Worm (Caenorhabditis elegans) whole organism, L1 larva: ENCODE measurements around the gene spp-10.

Experiments used
- C04F5.9 ChIP-seq: sonication (generic microtip); optimal IDR thresholded peaks from 2 replicates; lab custom pipeline; 2016; ENCODE audit warnings: missing genetic modification characterization, missing compliant biosample characterization
- C16A3.4 ChIP-seq: fragments of 150-350 bp; optimal IDR thresholded peaks from 2 replicates; lab custom pipeline; 2014; ENCODE audit warnings: missing biosample characterization, missing genetic modification characterization
- ama-1 ChIP-seq: fragments of 150-350 bp; optimal IDR thresholded peaks from 2 replicates; lab custom pipeline; 2014
- ceh-88 ChIP-seq: fragments of 200-800 bp; sonication (Bioruptor generic); IDR thresholded peaks from 2 replicates; pipeline ENCODE4 v1.3.6; 2022; ENCODE audit warnings: missing genetic modification characterization, missing compliant biosample characterization
- efl-1 ChIP-seq, 4 experiments: fragments of 150-350 bp; optimal IDR thresholded peaks in 3 of 4; peaks in 1 of 4; 1 replicate in 1 of 4; 2 replicates in 3 of 4; lab custom pipeline; 2014; ENCODE audit warnings: missing biosample characterization in 2 of 4, missing genetic modification characterization in 2 of 4, missing genetic modification reagents in 2 of 4
- elt-2 ChIP-seq: sonication (generic microtip); optimal IDR thresholded peaks from 2 replicates; lab custom pipeline; 2016; ENCODE audit warnings: missing genetic modification characterization, mild to moderate bottlenecking, inconsistent platforms, missing compliant biosample characterization, missing genetic modification reagents
- elt-3 ChIP-seq, 6 experiments: fragments of 150-350 bp in 1 of 6; sonication (generic microtip); optimal IDR thresholded peaks; 2 replicates each; lab custom pipeline; 2017 to 2018; ENCODE audit warnings: missing biosample characterization in 6 of 6, missing genetic modification characterization in 6 of 6, inconsistent platforms in 1 of 6
- ets-5 ChIP-seq: fragments of 200-800 bp; sonication (Bioruptor generic); IDR thresholded peaks from 2 replicates; pipeline ENCODE4 v1.3.6; 2022; ENCODE audit warnings: missing genetic modification characterization, missing compliant biosample characterization
- fkh-4 ChIP-seq: sonication (generic microtip); optimal IDR thresholded peaks from 2 replicates; lab custom pipeline; 2016; ENCODE audit warnings: missing compliant biosample characterization, missing genetic modification characterization, borderline replicate concordance
- fkh-8 ChIP-seq: sonication (generic microtip); optimal IDR thresholded peaks from 2 replicates; lab custom pipeline; 2016; ENCODE audit warnings: mild to moderate bottlenecking, missing genetic modification characterization, missing compliant biosample characterization
- hlh-17 ChIP-seq: fragments of 200-800 bp; sonication (Bioruptor generic); optimal IDR thresholded peaks from 2 replicates; lab custom pipeline; 2018; ENCODE audit warnings: missing genetic modification characterization, mild to moderate bottlenecking, missing compliant biosample characterization, moderate library complexity, borderline replicate concordance
- hlh-4 ChIP-seq: sonication (generic microtip); optimal IDR thresholded peaks from 2 replicates; lab custom pipeline; 2016; ENCODE audit warnings: mild to moderate bottlenecking, missing genetic modification characterization, missing compliant biosample characterization
- hpl-2 ChIP-seq: fragments of 150-350 bp; optimal IDR thresholded peaks from 2 replicates; lab custom pipeline; 2014; ENCODE audit warnings: missing biosample characterization, missing genetic modification reagents, missing genetic modification characterization
- isw-1 ChIP-seq: fragments of 200-800 bp; sonication (Bioruptor generic); IDR thresholded peaks from 2 replicates; pipeline ENCODE4 v1.3.6; 2022; ENCODE audit warnings: missing genetic modification characterization, missing compliant biosample characterization
- lin-13 ChIP-seq: fragments of 150-350 bp; optimal IDR thresholded peaks from 2 replicates; lab custom pipeline; 2014; ENCODE audit warnings: missing biosample characterization, missing genetic modification reagents, missing genetic modification characterization
- lin-35 ChIP-seq, 2 experiments: fragments of 150-350 bp; optimal IDR thresholded peaks; 2 replicates each; lab custom pipeline; 2014; ENCODE audit warnings: missing biosample characterization in 2 of 2, missing genetic modification characterization in 2 of 2, missing genetic modification reagents in 2 of 2
- lin-39 ChIP-seq: fragments of 150-350 bp; optimal IDR thresholded peaks from 2 replicates; lab custom pipeline; 2014; ENCODE audit warnings: missing biosample characterization, missing genetic modification reagents, missing genetic modification characterization
- lsy-2 ChIP-seq, 2 experiments: fragments of 150-350 bp; optimal IDR thresholded peaks; 2 replicates each; lab custom pipeline; 2014; ENCODE audit warnings: missing biosample characterization in 2 of 2, missing genetic modification characterization in 2 of 2
- mab-9 ChIP-seq: fragments of 200-800 bp; sonication (Bioruptor generic); IDR thresholded peaks from 2 replicates; pipeline ENCODE4 v1.3.6; 2022; ENCODE audit warnings: missing genetic modification reagents, missing genetic modification characterization, missing compliant biosample characterization
- mef-2 ChIP-seq: fragments of 150-350 bp; optimal IDR thresholded peaks from 2 replicates; lab custom pipeline; 2014; ENCODE audit warnings: missing biosample characterization, missing genetic modification characterization
- nhr-11 ChIP-seq: fragments of 150-350 bp; optimal IDR thresholded peaks from 2 replicates; lab custom pipeline; 2014; ENCODE audit warnings: missing biosample characterization, missing genetic modification characterization
- nhr-71 ChIP-seq: sonication (generic microtip); optimal IDR thresholded peaks from 2 replicates; lab custom pipeline; 2016; ENCODE audit warnings: mild to moderate bottlenecking, missing genetic modification characterization, moderate library complexity, missing compliant biosample characterization
- nhr-85 ChIP-seq: sonication (generic microtip); peaks from one replicate; lab custom pipeline; 2016; ENCODE audit warnings: missing genetic modification characterization, inconsistent platforms, missing compliant biosample characterization
- pag-3 ChIP-seq: sonication (generic microtip); optimal IDR thresholded peaks from 2 replicates; lab custom pipeline; 2017; ENCODE audit warnings: missing genetic modification characterization, mild to moderate bottlenecking, missing compliant biosample characterization, antibody characterized with exemption, borderline replicate concordance; ENCODE audit not compliant: insufficient read depth
- pax-3 ChIP-seq: fragments of 200-800 bp; sonication (Bioruptor generic); optimal IDR thresholded peaks from 2 replicates; lab custom pipeline; 2018; ENCODE audit warnings: mild to moderate bottlenecking, missing genetic modification characterization, moderate library complexity, missing compliant biosample characterization
- pqm-1 ChIP-seq: sonication (generic microtip); optimal IDR thresholded peaks from 3 replicates; lab custom pipeline; 2017; ENCODE audit warnings: missing biosample characterization, missing genetic modification characterization
- rnt-1 ChIP-seq: sonication (generic microtip); optimal IDR thresholded peaks from 2 replicates; lab custom pipeline; 2016; ENCODE audit warnings: mild to moderate bottlenecking, missing genetic modification characterization, moderate library complexity, missing compliant biosample characterization
- sptf-1 ChIP-seq: fragments of 150-350 bp; optimal IDR thresholded peaks from 2 replicates; lab custom pipeline; 2014; ENCODE audit warnings: missing biosample characterization, missing genetic modification characterization
- sup-37 ChIP-seq: fragments of 200-800 bp; sonication (Bioruptor generic); optimal IDR thresholded peaks from 2 replicates; lab custom pipeline; 2018; ENCODE audit warnings: mild to moderate bottlenecking, missing genetic modification characterization, missing compliant biosample characterization
- tlp-1 ChIP-seq: fragments of 150-350 bp; optimal IDR thresholded peaks from 2 replicates; lab custom pipeline; 2014; ENCODE audit warnings: missing biosample characterization, missing genetic modification characterization
- unc-86 ChIP-seq: sonication (generic microtip); optimal IDR thresholded peaks from 2 replicates; lab custom pipeline; 2016; ENCODE audit warnings: missing genetic modification characterization, missing compliant biosample characterization
- zag-1 ChIP-seq: fragments of 150-350 bp; optimal IDR thresholded peaks from 2 replicates; lab custom pipeline; 2014; ENCODE audit warnings: missing biosample characterization, missing genetic modification characterization
- ztf-11 ChIP-seq, 2 experiments: sonication (generic microtip); optimal IDR thresholded peaks; 2 replicates each; lab custom pipeline; 2016 to 2017; ENCODE audit warnings: missing genetic modification characterization in 2 of 2, missing biosample characterization in 1 of 2, missing compliant biosample characterization in 1 of 2
- ztf-4 ChIP-seq: fragments of 150-350 bp; optimal IDR thresholded peaks from 2 replicates; lab custom pipeline; 2014; ENCODE audit warnings: missing biosample characterization, missing genetic modification characterization

spp-10 gene

DNA sequence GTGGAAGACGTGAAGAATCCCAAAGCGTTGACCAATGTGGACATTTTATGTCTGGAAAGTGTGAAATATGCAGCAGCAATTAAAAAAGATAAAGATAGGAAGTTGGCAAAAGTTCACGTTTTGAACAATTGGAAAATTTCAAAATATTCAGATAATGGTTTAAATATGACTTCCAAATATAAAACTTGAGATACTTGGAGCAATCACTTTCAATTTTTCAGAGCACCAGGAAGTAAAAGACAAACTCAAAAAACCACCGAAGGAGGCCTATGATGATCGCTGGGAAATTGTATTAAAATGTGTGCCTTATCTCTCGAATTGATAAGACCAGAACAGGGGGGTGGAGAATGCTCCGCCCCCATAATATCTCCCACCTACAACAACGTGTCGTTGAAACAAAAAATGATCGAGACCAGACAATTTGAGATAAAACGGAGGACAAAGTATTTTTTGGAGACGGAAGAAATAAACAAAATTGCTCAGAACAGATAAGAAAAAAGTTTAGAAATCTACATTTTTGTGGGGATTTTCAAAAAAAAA is 25.2 kb upstream of the spp-10 start, which contains the start of gene eppl-1 (continued):
- TF ChIP-seq nhr-11 (tag; lab: Kevin White, UChicago) = no peak
- TF ChIP-seq C16A3.4 (tag; lab: Kevin White, UChicago) = no peak
- no peak for TF ChIP-seq hlh-17 (GFP tag; lab: Kevin White, UChicago)
- TF ChIP-seq lin-35 (GFP tag; optimal IDR thresholded peaks at IDR 0.05; lab: Kevin White, UChicago) = no peak
- no peak for TF ChIP-seq isw-1 (GFP tag; lab: Robert Waterston, UW)
- TF ChIP-seq lin-39 (tag; lab: Kevin White, UChicago) = no peak
- TF ChIP-seq sup-37 (GFP tag; lab: Kevin White, UChicago) = no peak
- no peak for TF ChIP-seq mab-9
- no peak for TF ChIP-seq mef-2 (tag; lab: Kevin White, UChicago)
- TF ChIP-seq ceh-88 (GFP tag; lab: Robert Waterston, UW) = no peak
- TF ChIP-seq lsy-2 (tag; optimal IDR thresholded peaks at IDR 0.05; lab: Kevin White, UChicago) = no peak
- no peak for TF ChIP-seq hpl-2 (GFP tag; lab: Kevin White, UChicago)
- TF ChIP-seq C04F5.9 (tag; lab: Kevin White, UChicago) = no peak
- no peak for TF ChIP-seq efl-1 (optimal IDR thresholded peaks at IDR 0.05; lab: Kevin White, UChicago)
- peak in 1 of 2 experiments; percentile 13 for TF ChIP-seq efl-1 (GFP tag; optimal IDR thresholded peaks at IDR 0.05 in 1 of 2; lab: Kevin White, UChicago)
- TF ChIP-seq rnt-1 (tag; lab: Kevin White, UChicago) = no peak

DNA sequence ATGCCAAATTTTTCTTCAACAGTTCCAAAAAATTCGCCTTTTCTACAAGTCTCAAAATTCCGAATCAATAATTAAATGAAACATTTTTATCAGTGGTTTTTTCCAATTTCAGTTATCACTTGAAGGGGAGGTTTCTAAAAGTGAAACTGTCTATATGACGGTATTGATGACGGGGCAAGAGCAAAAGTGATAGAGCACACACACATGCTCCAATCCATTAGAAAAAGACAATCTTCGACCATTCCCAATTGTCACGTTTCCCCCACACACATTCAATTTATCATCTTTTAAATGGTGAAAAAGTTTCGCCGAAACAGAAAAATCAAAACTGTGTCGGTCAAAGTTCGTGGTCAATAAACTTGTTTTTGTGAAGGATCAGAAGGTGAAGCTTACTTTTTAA is 23.8 kb upstream of the spp-10 start:
- TF ChIP-seq elt-3 (tag; optimal IDR thresholded peaks at IDR 0.05; lab: Kevin White, UChicago) (no peak), ama-1 (no peak), fkh-4 (tag; lab: Kevin White, UChicago) (no peak), lin-35 (GFP tag; optimal IDR thresholded peaks at IDR 0.05; lab: Kevin White, UChicago) (peak in 1 of 2 experiments; percentile 2), C16A3.4 (tag; lab: Kevin White, UChicago) (no peak), elt-2 (peak; percentile 96), pqm-1 (tag; lab: Kevin White, UChicago) (peak; percentile 52), pag-3 (tag; lab: Kevin White, UChicago) (no peak), lin-39 (tag; lab: Kevin White, UChicago) (no peak), nhr-71 (tag; lab: Kevin White, UChicago) (peak; percentile 6), hpl-2 (GFP tag; lab: Kevin White, UChicago) (no peak), unc-86 (tag; lab: Kevin White, UChicago) (no peak)

DNA sequence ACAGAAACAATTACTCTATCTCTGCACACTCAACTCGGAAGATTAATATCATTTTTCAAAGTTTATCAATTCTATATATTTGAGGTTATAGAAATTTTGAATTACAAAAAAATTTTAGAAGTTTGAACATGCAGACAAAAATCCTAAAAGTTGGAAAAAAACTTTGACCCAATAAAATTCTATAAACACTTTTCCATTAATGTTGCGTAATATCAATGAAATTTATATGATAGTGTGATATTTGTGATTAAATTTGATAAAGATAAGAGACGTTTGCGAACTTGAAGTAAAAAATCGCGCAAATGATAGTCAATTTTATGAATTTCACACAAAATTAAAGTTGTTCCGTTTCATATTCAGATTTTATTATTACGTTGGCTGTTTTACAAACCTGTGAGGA is 22.9 kb upstream of the spp-10 start:
- TF ChIP-seq tlp-1 (tag; lab: Kevin White, UChicago) (peak; percentile 28), nhr-71 (tag; lab: Kevin White, UChicago) (no peak), fkh-8 (tag; lab: Kevin White, UChicago) (no peak), nhr-85 (no peak), elt-2 (peak; percentile 46), ets-5 (GFP tag; lab: Robert Waterston, UW) (no peak)

DNA sequence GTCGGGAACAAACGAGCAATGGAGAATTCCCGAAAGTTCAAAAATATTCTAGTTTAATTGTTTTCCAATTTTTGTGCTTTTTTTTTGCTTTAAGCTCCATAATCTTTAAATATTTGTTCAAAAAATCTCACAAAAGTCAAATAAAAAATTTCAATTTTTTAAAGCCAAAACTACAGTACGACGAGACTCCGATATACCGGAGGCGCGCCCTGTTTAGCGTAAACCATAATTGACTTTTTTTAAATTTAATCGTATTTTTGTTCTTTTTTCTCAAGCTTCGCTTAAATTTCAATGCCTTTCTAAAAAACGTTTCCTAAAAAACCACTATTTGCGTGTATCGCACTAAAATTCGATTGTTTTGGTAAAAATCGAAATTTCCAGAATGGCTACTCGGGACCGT is 20.1 kb upstream of the spp-10 start, which contains the start of gene syx-4:
TSS of gene syx-4 (plus strand) at position 382 of the 400 bp plus-strand sequence.
- TF ChIP-seq tlp-1 (tag; lab: Kevin White, UChicago) (no peak), elt-2 (no peak), hlh-4 (tag; lab: Kevin White, UChicago) (no peak), pax-3 (tag; lab: Kevin White, UChicago) (no peak), sptf-1 (tag; lab: Kevin White, UChicago) (no peak), ztf-11 (tag; optimal IDR thresholded peaks at IDR 0.05; lab: Kevin White, UChicago) (no peak), zag-1 (tag; lab: Kevin White, UChicago) (no peak), ztf-4 (tag; lab: Kevin White, UChicago) (no peak), lin-13 (GFP tag; lab: Kevin White, UChicago) (no peak)
